Worm (Caenorhabditis elegans) whole organism, late embryonic: ENCODE measurements around the gene cap-1.

Experiments
- C08G9.2 ChIP-seq: sonication (generic microtip); optimal IDR thresholded peaks from 2 replicates; lab custom pipeline; 2016; ENCODE audit warnings: mild to moderate bottlenecking, missing genetic modification characterization, moderate library complexity, missing compliant biosample characterization
- F13H6.1 ChIP-seq: sonication (generic microtip); optimal IDR thresholded peaks from 2 replicates; lab custom pipeline; 2016; ENCODE audit warnings: missing genetic modification characterization, missing compliant biosample characterization
- K02D7.2 ChIP-seq: sonication (generic microtip); optimal IDR thresholded peaks from 2 replicates; lab custom pipeline; 2017; ENCODE audit warnings: mild to moderate bottlenecking, missing genetic modification characterization, missing compliant biosample characterization
- K09A11.1 ChIP-seq: sonication (generic microtip); optimal IDR thresholded peaks from 2 replicates; lab custom pipeline; 2017; ENCODE audit warnings: antibody characterized with exemption, mild to moderate bottlenecking, missing genetic modification characterization, missing compliant biosample characterization; ENCODE audit not compliant: insufficient read depth
- Y22D7AL.16 ChIP-seq: sonication (generic microtip); optimal IDR thresholded peaks from 2 replicates; lab custom pipeline; 2016; ENCODE audit warnings: missing genetic modification characterization, missing compliant biosample characterization
- ama-1 ChIP-seq: fragments of 150-350 bp; optimal IDR thresholded peaks from 2 replicates; lab custom pipeline; 2014
- ceh-14 ChIP-seq: sonication (generic microtip); optimal IDR thresholded peaks from 2 replicates; lab custom pipeline; 2016; ENCODE audit warnings: missing genotype, missing genetic modification characterization, missing compliant biosample characterization
- ceh-31 ChIP-seq: sonication (generic microtip); optimal IDR thresholded peaks from 2 replicates; lab custom pipeline; 2016; ENCODE audit warnings: missing genetic modification characterization, missing compliant biosample characterization
- ceh-48 ChIP-seq: sonication (generic microtip); optimal IDR thresholded peaks from 2 replicates; lab custom pipeline; 2016; ENCODE audit warnings: missing genetic modification characterization, inconsistent platforms, missing compliant biosample characterization
- ceh-6 ChIP-seq: fragments of 200-800 bp; sonication (Bioruptor generic); optimal IDR thresholded peaks from 2 replicates; lab custom pipeline; 2018; ENCODE audit warnings: mild to moderate bottlenecking, missing genetic modification characterization, missing compliant biosample characterization
- ceh-9 ChIP-seq: sonication (generic microtip); optimal IDR thresholded peaks from 2 replicates; lab custom pipeline; 2016; ENCODE audit warnings: mild to moderate bottlenecking, missing genetic modification characterization, inconsistent platforms, missing compliant biosample characterization
- che-1 ChIP-seq: sonication (generic microtip); optimal IDR thresholded peaks from 2 replicates; lab custom pipeline; 2016; ENCODE audit warnings: mild to moderate bottlenecking, missing genetic modification characterization, missing compliant biosample characterization
- dve-1 ChIP-seq: sonication (generic microtip); optimal IDR thresholded peaks from 2 replicates; lab custom pipeline; 2017; ENCODE audit warnings: antibody characterized with exemption, mild to moderate bottlenecking, missing genetic modification characterization, missing compliant biosample characterization
- elt-4 ChIP-seq: sonication (generic microtip); optimal IDR thresholded peaks from 2 replicates; lab custom pipeline; 2016; ENCODE audit warnings: missing genetic modification characterization, missing compliant biosample characterization
- ets-4 ChIP-seq: sonication (generic microtip); optimal IDR thresholded peaks from 2 replicates; lab custom pipeline; 2016; ENCODE audit warnings: missing genetic modification characterization, missing compliant biosample characterization
- fkh-10 ChIP-seq: fragments of 150-350 bp; optimal IDR thresholded peaks from 2 replicates; lab custom pipeline; 2014; ENCODE audit warnings: missing biosample characterization, missing genetic modification reagents, missing genetic modification characterization
- gmeb-2 ChIP-seq: sonication (generic microtip); optimal IDR thresholded peaks from 2 replicates; lab custom pipeline; 2016; ENCODE audit warnings: missing genetic modification characterization, inconsistent platforms, missing compliant biosample characterization
- hlh-13 ChIP-seq: fragments of 200-800 bp; sonication (Bioruptor generic); optimal IDR thresholded peaks from 2 replicates; lab custom pipeline; 2018; ENCODE audit warnings: mild to moderate bottlenecking, missing genetic modification characterization, missing compliant biosample characterization
- hlh-15 ChIP-seq: sonication (generic microtip); optimal IDR thresholded peaks from 2 replicates; lab custom pipeline; 2016; ENCODE audit warnings: missing genetic modification characterization, missing compliant biosample characterization
- hlh-30 ChIP-seq: sonication (generic microtip); optimal IDR thresholded peaks from 2 replicates; lab custom pipeline; 2017; ENCODE audit warnings: antibody characterized with exemption, missing genetic modification characterization, missing compliant biosample characterization; ENCODE audit not compliant: insufficient read depth
- lin-11 ChIP-seq: fragments of 200-800 bp; sonication (Bioruptor generic); optimal IDR thresholded peaks from 2 replicates; lab custom pipeline; 2018; ENCODE audit warnings: mild to moderate bottlenecking, missing genetic modification characterization, missing compliant biosample characterization
- madf-2 ChIP-seq: sonication (generic microtip); optimal IDR thresholded peaks from 2 replicates; lab custom pipeline; 2017; ENCODE audit warnings: missing genetic modification characterization, missing compliant biosample characterization
- mec-3 ChIP-seq: sonication (generic microtip); optimal IDR thresholded peaks from 2 replicates; lab custom pipeline; 2016; ENCODE audit warnings: borderline replicate concordance, missing genetic modification characterization, missing compliant biosample characterization
- nfya-1 ChIP-seq: sonication (generic microtip); optimal IDR thresholded peaks from 2 replicates; lab custom pipeline; 2017; ENCODE audit warnings: missing genetic modification characterization, mild to moderate bottlenecking, missing compliant biosample characterization, antibody characterized with exemption, moderate library complexity
- nhr-11 ChIP-seq: fragments of 150-350 bp; optimal IDR thresholded peaks from 2 replicates; lab custom pipeline; 2014; ENCODE audit warnings: missing biosample characterization, missing genetic modification characterization
- nhr-232 ChIP-seq: sonication (generic microtip); optimal IDR thresholded peaks from 2 replicates; lab custom pipeline; 2016; ENCODE audit warnings: missing genetic modification characterization, missing compliant biosample characterization
- odd-2 ChIP-seq: sonication (generic microtip); optimal IDR thresholded peaks from 2 replicates; lab custom pipeline; 2017; ENCODE audit warnings: antibody characterized with exemption, mild to moderate bottlenecking, missing genetic modification characterization, missing compliant biosample characterization
- pag-3 ChIP-seq: sonication (generic microtip); optimal IDR thresholded peaks from 2 replicates; lab custom pipeline; 2016; ENCODE audit warnings: missing compliant biosample characterization, missing genetic modification characterization, borderline replicate concordance
- pha-2 ChIP-seq: sonication (generic microtip); optimal IDR thresholded peaks from 2 replicates; lab custom pipeline; 2017; ENCODE audit warnings: mild to moderate bottlenecking, missing genetic modification characterization, missing compliant biosample characterization
- pros-1 ChIP-seq: fragments of 150-350 bp; optimal IDR thresholded peaks from 2 replicates; lab custom pipeline; 2014; ENCODE audit warnings: missing biosample characterization, missing genetic modification reagents, missing genetic modification characterization
- ref-2 ChIP-seq: sonication (generic microtip); optimal IDR thresholded peaks from 2 replicates; lab custom pipeline; 2016; ENCODE audit warnings: missing genetic modification characterization, missing compliant biosample characterization
- rnt-1 ChIP-seq: sonication (generic microtip); optimal IDR thresholded peaks from 2 replicates; lab custom pipeline; 2016; ENCODE audit warnings: missing genetic modification characterization, missing compliant biosample characterization
- sdc-2 ChIP-seq: sonication (generic microtip); optimal IDR thresholded peaks from 2 replicates; lab custom pipeline; 2016; ENCODE audit warnings: missing genotype, missing genetic modification characterization, missing compliant biosample characterization
- tbx-2 ChIP-seq: sonication (generic microtip); optimal IDR thresholded peaks from 2 replicates; lab custom pipeline; 2016; ENCODE audit warnings: missing genetic modification characterization, missing compliant biosample characterization
- tbx-7 ChIP-seq: sonication (generic microtip); optimal IDR thresholded peaks from 2 replicates; lab custom pipeline; 2016; ENCODE audit warnings: missing genotype, missing genetic modification characterization, missing compliant biosample characterization
- ttx-3 ChIP-seq: sonication (generic microtip); optimal IDR thresholded peaks from 2 replicates; lab custom pipeline; 2016; ENCODE audit warnings: missing genetic modification reagents, missing genetic modification characterization, missing compliant biosample characterization
- unc-3 ChIP-seq, 2 experiments: fragments of 200-800 bp in 1 of 2; sonication (Bioruptor generic) in 1 of 2; sonication (generic microtip) in 1 of 2; conservative IDR thresholded peaks in 1 of 2; optimal IDR thresholded peaks in 1 of 2; 2 replicates each; pipeline versions ENCODE4 v1.3.6 to Lab custom; 2016 to 2022; ENCODE audit warnings: missing compliant biosample characterization in 2 of 2, missing genetic modification characterization in 2 of 2, missing genetic modification reagents in 1 of 2
- unc-42 ChIP-seq: sonication (generic microtip); optimal IDR thresholded peaks from 2 replicates; lab custom pipeline; 2016; ENCODE audit warnings: missing genotype, missing genetic modification characterization, missing compliant biosample characterization
- unc-86 ChIP-seq: sonication (generic microtip); optimal IDR thresholded peaks from 2 replicates; lab custom pipeline; 2016; ENCODE audit warnings: missing genetic modification characterization, missing compliant biosample characterization
- zip-5 ChIP-seq: sonication (generic microtip); optimal IDR thresholded peaks from 2 replicates; lab custom pipeline; 2016; ENCODE audit warnings: missing genetic modification characterization, missing compliant biosample characterization
- ztf-16 ChIP-seq: sonication (generic microtip); optimal IDR thresholded peaks from 2 replicates; lab custom pipeline; 2017; ENCODE audit warnings: missing genetic modification characterization, missing compliant biosample characterization

Gene cap-1

ce11 chrIV:7188030-7188429 is 42.0 kb downstream of the cap-1 start, which contains the start of gene C42D4.13:
C42D4.13 (minus strand) TSS chrIV:7188130.
- TF ChIP-seq ztf-16 (tag; lab: Kevin White, UChicago) = no peak
- TF ChIP-seq rnt-1 (tag; lab: Kevin White, UChicago) = no peak
- no peak for TF ChIP-seq mec-3 (tag; lab: Kevin White, UChicago)
- no peak for TF ChIP-seq hlh-30 (tag; lab: Kevin White, UChicago)
- no peak for TF ChIP-seq gmeb-2 (tag; lab: Kevin White, UChicago)
- no peak for TF ChIP-seq ceh-9
- no peak for TF ChIP-seq K09A11.1 (tag; lab: Kevin White, UChicago)
- TF ChIP-seq ceh-48 (tag; lab: Kevin White, UChicago) = no peak
- no peak for TF ChIP-seq pros-1
- TF ChIP-seq ttx-3 = no peak
- TF ChIP-seq ama-1 (lab: Kevin White, UChicago) = no peak
- TF ChIP-seq lin-11 = no peak
- TF ChIP-seq C08G9.2 (tag; lab: Kevin White, UChicago) = no peak
- no peak for TF ChIP-seq nhr-232
- no peak for TF ChIP-seq elt-4 (tag; lab: Kevin White, UChicago)
- no peak for TF ChIP-seq unc-42
- TF ChIP-seq ceh-14 = no peak
- no peak for TF ChIP-seq K02D7.2 (tag; lab: Kevin White, UChicago)
- no peak for TF ChIP-seq che-1 (tag; lab: Kevin White, UChicago)

DNA sequence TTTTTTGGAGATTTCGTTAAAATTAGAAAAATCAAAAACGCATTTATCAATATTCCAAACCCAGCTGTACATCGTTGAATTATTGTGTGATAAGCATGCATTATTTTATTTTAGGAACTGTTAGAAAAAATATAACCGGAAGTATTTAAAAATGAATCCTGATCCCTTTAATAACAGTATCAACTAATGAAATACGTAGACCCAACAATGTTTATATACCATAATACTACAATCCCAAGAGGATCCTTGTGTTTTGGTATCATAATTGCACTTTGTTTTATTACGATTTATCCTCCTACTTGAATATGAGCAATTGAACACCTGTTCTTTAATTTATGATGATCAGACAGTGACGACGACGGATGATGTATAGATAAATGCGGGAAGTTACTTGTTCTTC is 43.3 kb downstream of the cap-1 start, which contains the start of gene str-249:
str-249 (minus strand) TSS at position 101 of the 400 bp plus-strand sequence.
- no peak for TF ChIP-seq gmeb-2 (tag; lab: Kevin White, UChicago)
- no peak for TF ChIP-seq ceh-31
- TF ChIP-seq unc-86 (tag; lab: Kevin White, UChicago) = no peak
- no peak for TF ChIP-seq ceh-9
- TF ChIP-seq che-1 (tag; lab: Kevin White, UChicago) = no peak
- TF ChIP-seq nhr-11 (tag; lab: Kevin White, UChicago) = no peak
- TF ChIP-seq ttx-3 = no peak
- no peak for TF ChIP-seq tbx-2 (tag; lab: Kevin White, UChicago)
- TF ChIP-seq F13H6.1 = no peak
- TF ChIP-seq nfya-1 (tag; lab: Kevin White, UChicago) = no peak

ce11 chrIV:7184597-7184996 is 45.4 kb downstream of the cap-1 start, which contains the start of gene clec-179:
clec-179 (minus strand) TSS chrIV:7184697.
- no peak for TF ChIP-seq sdc-2 (tag; lab: Kevin White, UChicago)
- TF ChIP-seq fkh-10 = no peak
- no peak for TF ChIP-seq tbx-7
- no peak for TF ChIP-seq unc-3 (GFP tag; conservative IDR thresholded peaks at IDR 0.05; lab: Robert Waterston, UW)
- TF ChIP-seq unc-3 (tag; optimal IDR thresholded peaks at IDR 0.05; lab: Kevin White, UChicago) = no peak
- no peak for TF ChIP-seq nhr-232
- TF ChIP-seq ceh-9 = no peak
- TF ChIP-seq dve-1 = no peak
- TF ChIP-seq pha-2 (tag; lab: Kevin White, UChicago) = no peak
- no peak for TF ChIP-seq zip-5 (tag; lab: Kevin White, UChicago)
- TF ChIP-seq C08G9.2 (tag; lab: Kevin White, UChicago) = no peak
- no peak for TF ChIP-seq odd-2 (tag; lab: Kevin White, UChicago)
- TF ChIP-seq nhr-11 (tag; lab: Kevin White, UChicago) = no peak
- no peak for TF ChIP-seq pag-3
- TF ChIP-seq Y22D7AL.16 (tag; lab: Kevin White, UChicago) = no peak
- TF ChIP-seq nfya-1 (tag; lab: Kevin White, UChicago) = no peak
- no peak for TF ChIP-seq ceh-48 (tag; lab: Kevin White, UChicago)
- TF ChIP-seq hlh-13 (GFP tag; lab: Kevin White, UChicago) = no peak
- TF ChIP-seq ceh-14 = no peak

DNA sequence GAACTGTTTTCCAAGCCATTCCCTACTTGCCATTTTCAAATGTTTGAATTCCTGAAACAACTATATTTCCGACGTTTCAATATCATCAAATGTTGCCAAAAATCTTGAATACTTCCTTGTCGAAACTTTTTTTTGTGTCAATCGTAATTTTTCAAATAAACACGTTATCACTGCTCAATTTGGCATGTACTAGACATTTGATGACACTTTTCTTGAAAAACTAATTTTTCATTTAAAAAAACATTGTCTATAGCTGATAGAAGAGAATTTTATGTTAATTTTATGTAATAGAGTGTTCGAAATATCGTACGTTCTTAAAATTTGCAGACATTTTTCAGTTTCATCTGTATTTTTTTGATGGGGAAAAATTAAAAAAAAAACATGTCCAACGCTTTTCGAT is 47.2 kb downstream of the cap-1 start:
- no peak for TF ChIP-seq hlh-15 (tag; lab: Kevin White, UChicago)
- no peak for TF ChIP-seq unc-86 (tag; lab: Kevin White, UChicago)
- TF ChIP-seq madf-2 (tag; lab: Kevin White, UChicago) = no peak
- no peak for TF ChIP-seq ets-4 (tag; lab: Kevin White, UChicago)
- TF ChIP-seq C08G9.2 (tag; lab: Kevin White, UChicago) = no peak
- no peak for TF ChIP-seq odd-2 (tag; lab: Kevin White, UChicago)
- no peak for TF ChIP-seq ceh-6 (GFP tag; lab: Kevin White, UChicago)
- no peak for TF ChIP-seq hlh-30 (tag; lab: Kevin White, UChicago)
- no peak for TF ChIP-seq ref-2
- no peak for TF ChIP-seq dve-1
- TF ChIP-seq pha-2 (tag; lab: Kevin White, UChicago) = no peak
- no peak for TF ChIP-seq K02D7.2 (tag; lab: Kevin White, UChicago)
